Worm (Caenorhabditis elegans): Measurements from ENCODE around the gene T28F3.5.
A peak's percentile ranks its signal among the peaks of the same experiment; 100 is the strongest.

T28F3.5 gene

ce11 chrIV:17255001-17255400 lies 39.6 kb upstream of the T28F3.5 start, which contains the start of gene gtf-2E1:
TSS of gene gtf-2E1 (plus strand) at chrIV:17255301.
- TF ChIP-seq vab-15 (tag; optimal IDR thresholded peaks at IDR 0.05) (no peak), nhr-20 (tag; optimal IDR thresholded peaks at IDR 0.05) (no peak), dpl-1 (GFP tag; optimal IDR thresholded peaks at IDR 0.05) (no peak)

ce11 chrIV:17258824-17259223 lies 35.8 kb upstream of the T28F3.5 start:
- TF ChIP-seq Y116A8C.19 (tag; optimal IDR thresholded peaks at IDR 0.05; ENCODE audit: borderline replicate concordance) = no peak
- no peak for TF ChIP-seq efl-1 (optimal IDR thresholded peaks at IDR 0.05)
- TF ChIP-seq efl-1 (GFP tag; optimal IDR thresholded peaks at IDR 0.05 in 1 of 2) = peak in 1 of 2 experiments; percentile 50

DNA sequence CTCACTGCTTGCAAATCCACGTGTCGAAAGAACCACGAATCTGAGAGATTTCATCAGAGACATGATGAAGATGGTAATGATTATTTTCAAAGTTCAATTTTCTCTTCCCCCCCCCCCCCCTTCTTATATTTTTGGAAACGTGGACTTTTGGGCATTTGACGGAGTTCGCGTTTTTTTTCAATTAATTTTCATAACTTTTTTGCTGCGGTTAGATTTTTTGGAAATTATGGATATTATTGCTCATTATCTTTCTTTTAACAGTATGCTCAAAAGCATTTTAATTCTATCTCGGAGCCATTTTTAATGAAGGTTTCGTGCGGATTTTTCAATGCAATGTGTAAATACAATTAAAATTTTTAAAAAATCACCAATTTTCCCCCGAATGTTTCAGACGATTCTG lies 35.3 kb upstream of the T28F3.5 start, which contains the start of gene phyh-1:
Gene phyh-1 (minus strand): TSS at position 101 of the 400 bp plus-strand sequence.
- no peak for TF ChIP-seq lsy-2 (tag; optimal IDR thresholded peaks at IDR 0.05)
- no peak for TF ChIP-seq ceh-90 (tag; optimal IDR thresholded peaks at IDR 0.05)
- TF ChIP-seq efl-3 (GFP tag; optimal IDR thresholded peaks at IDR 0.05) = no peak
- no peak for TF ChIP-seq nhr-77 (tag; optimal IDR thresholded peaks at IDR 0.05)
- no peak for TF ChIP-seq nhr-19 (GFP tag; conservative IDR thresholded peaks at IDR 0.05)
- TF ChIP-seq nhr-90 (tag; optimal IDR thresholded peaks at IDR 0.05; ENCODE audit: poor library complexity) = no peak
- no peak for TF ChIP-seq nhr-85 (tag)
- TF ChIP-seq fos-1 (tag; optimal IDR thresholded peaks at IDR 0.05) = no peak

- no peak for TF ChIP-seq hlh-4 (tag; optimal IDR thresholded peaks at IDR 0.05)
- no peak for TF ChIP-seq efl-1 (optimal IDR thresholded peaks at IDR 0.05)
- peak in 1 of 2 experiments; percentile 6 for TF ChIP-seq efl-1 (GFP tag; optimal IDR thresholded peaks at IDR 0.05 in 1 of 2)
Measured at ce11 chrIV:17262385-17262784, 32.2 kb upstream of the T28F3.5 start, which contains the start of gene ZK550.6. TSS of gene ZK550.6 (minus strand) at chrIV:17262485.

ce11 chrIV:17263714-17264113 lies 30.9 kb upstream of the T28F3.5 start:
- TF ChIP-seq nhr-20 (tag; optimal IDR thresholded peaks at IDR 0.05) (peak; percentile 27), unc-86 (tag; optimal IDR thresholded peaks at IDR 0.05) (no peak), lsy-2 (tag; optimal IDR thresholded peaks at IDR 0.05) (peak in 1 of 2 experiments; percentile 17), ceh-90 (tag; optimal IDR thresholded peaks at IDR 0.05) (no peak), tbx-2 (tag; optimal IDR thresholded peaks at IDR 0.05) (no peak), alr-1 (tag; optimal IDR thresholded peaks at IDR 0.05; ENCODE audit: borderline replicate concordance) (no peak), elt-2 (tag; optimal IDR thresholded peaks at IDR 0.05) (peak; percentile 85), mef-2 (tag; optimal IDR thresholded peaks at IDR 0.05) (no peak), nhr-90 (tag; optimal IDR thresholded peaks at IDR 0.05; ENCODE audit: poor library complexity) (peak; percentile 15), zip-4 (GFP tag; optimal IDR thresholded peaks at IDR 0.05) (no peak), mdl-1 (tag; optimal IDR thresholded peaks at IDR 0.05) (no peak), elt-3 (tag; optimal IDR thresholded peaks at IDR 0.05) (peak in 2 of 6 experiments; percentile 0 to 24), isw-1 (GFP tag; IDR thresholded peaks at IDR 0.05) (no peak), unc-30 (tag; optimal IDR thresholded peaks at IDR 0.05) (no peak), nhr-19 (GFP tag; conservative IDR thresholded peaks at IDR 0.05) (no peak), pqm-1 (tag; optimal IDR thresholded peaks at IDR 0.05) (peak; percentile 6), jun-1 (tag; optimal IDR thresholded peaks at IDR 0.05) (no peak), efl-3 (GFP tag; optimal IDR thresholded peaks at IDR 0.05) (no peak), vab-15 (tag; optimal IDR thresholded peaks at IDR 0.05) (no peak), F16B12.6 (tag; optimal IDR thresholded peaks at IDR 0.05) (no peak), ztf-4 (tag; optimal IDR thresholded peaks at IDR 0.05) (no peak), nhr-76 (tag; optimal IDR thresholded peaks at IDR 0.05) (no peak), fkh-8 (tag; optimal IDR thresholded peaks at IDR 0.05) (no peak), dsc-1 (tag; optimal IDR thresholded peaks at IDR 0.05) (no peak), nhr-237 (tag; optimal IDR thresholded peaks at IDR 0.05) (no peak), pag-3 (tag; optimal IDR thresholded peaks at IDR 0.05; ENCODE audit: borderline replicate concordance, insufficient read depth) (no peak), hlh-4 (tag; optimal IDR thresholded peaks at IDR 0.05) (no peak), unc-62 (GFP tag; optimal IDR thresholded peaks at IDR 0.05) (no peak), lin-35 (GFP tag; optimal IDR thresholded peaks at IDR 0.05) (peak in 1 of 2 experiments; percentile 69), nhr-47 (tag; optimal IDR thresholded peaks at IDR 0.05) (no peak), blmp-1 (tag; optimal IDR thresholded peaks at IDR 0.05) (peak; percentile 52), unc-98 (GFP tag; IDR thresholded peaks at IDR 0.05) (no peak), snu-23 (GFP tag; optimal IDR thresholded peaks at IDR 0.05) (peak; percentile 20), aly-2 (tag; optimal IDR thresholded peaks at IDR 0.05) (no peak), lir-3 (tag; optimal IDR thresholded peaks at IDR 0.05; ENCODE audit: poor library complexity) (no peak), unc-130 (tag; optimal IDR thresholded peaks at IDR 0.05) (no peak)
